Fruit fly (Drosophila melanogaster) S2 (cell line): ENCODE results near the gene AMPdeam.

ENCODE experiments used
- CG8478 ChIP-seq: fragments of >200 bp; optimal IDR thresholded peaks from 2 replicates; lab custom pipeline; 2018
- CTCF ChIP-seq, 2 experiments: fragments of >200 bp; optimal IDR thresholded peaks; 2 replicates each; lab custom pipeline; 2018

The AMPdeam gene

dm6 chrX:13845728-13846127, at the start of gene AMPdeam:
Gene AMPdeam, minus strand, starts transcription at chrX:13845866.
- TF ChIP-seq CTCF (optimal IDR thresholded peaks at IDR 0.05; lab: Kevin White, UChicago): peak in 1 of 2 experiments; percentile 25
- no peak for TF ChIP-seq CG8478 (lab: Kevin White, UChicago)

dm6 chrX:13894518-13894917, 48.9 kb upstream of the AMPdeam start:
- TF ChIP-seq CG8478 (lab: Kevin White, UChicago) (no peak), CTCF (optimal IDR thresholded peaks at IDR 0.05; lab: Kevin White, UChicago) (no peak)

DNA sequence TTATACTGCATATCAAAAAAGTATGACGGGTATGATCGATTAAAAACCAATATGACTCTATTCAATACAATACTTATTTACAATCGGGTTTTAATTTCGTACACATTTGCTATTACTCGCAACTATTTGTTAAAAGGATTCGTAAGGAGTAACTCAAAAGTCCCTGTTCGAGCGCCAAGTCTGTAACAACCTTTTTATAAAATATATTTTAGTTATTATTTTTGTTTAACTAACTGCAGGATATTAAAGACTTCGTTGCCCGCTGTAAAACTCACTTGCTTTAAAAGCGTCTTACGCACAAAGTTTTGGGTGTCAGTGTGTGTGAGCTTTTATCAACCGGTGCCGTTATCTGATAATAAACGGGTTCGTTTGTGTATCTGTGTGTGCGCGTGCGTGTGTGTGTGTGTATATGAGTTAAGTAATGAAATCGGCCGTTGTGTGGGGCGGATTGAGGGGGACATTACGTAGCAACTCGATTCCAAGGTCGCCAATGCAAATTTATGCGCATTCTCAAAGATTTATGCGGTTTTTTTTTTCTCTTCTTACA, 45.3 kb upstream of the AMPdeam start:
- TF ChIP-seq CTCF (optimal IDR thresholded peaks at IDR 0.05; lab: Kevin White, UChicago): no peak
- no peak for TF ChIP-seq CG8478 (lab: Kevin White, UChicago)

DNA sequence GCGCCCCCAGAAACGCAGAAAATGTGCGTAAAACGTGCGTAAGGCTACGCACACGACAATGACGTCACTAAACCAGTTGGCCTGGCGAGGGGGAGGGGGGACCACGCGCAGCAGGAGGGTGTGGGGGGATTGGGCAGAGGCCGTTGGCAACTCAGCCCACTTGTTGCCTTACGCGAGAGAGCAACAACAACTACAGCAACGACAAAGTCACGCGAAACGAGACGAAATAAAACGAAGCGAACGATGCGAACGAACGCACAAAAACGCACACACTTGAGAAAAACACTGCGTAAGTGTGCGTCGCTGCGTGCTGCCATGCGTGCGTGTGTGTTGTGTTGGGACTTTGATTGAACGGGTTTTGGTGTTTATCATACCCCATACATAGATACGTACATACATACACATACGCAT, 44.8 kb upstream of the AMPdeam start:
- TF ChIP-seq CG8478 (lab: Kevin White, UChicago): no peak

- TF ChIP-seq CTCF (optimal IDR thresholded peaks at IDR 0.05; lab: Kevin White, UChicago) (no peak), CG8478 (lab: Kevin White, UChicago) (no peak)
These were observed 43.6 kb upstream of the AMPdeam start for dm6 chrX:13889164-13889672.

- TF ChIP-seq CG8478 (lab: Kevin White, UChicago): no peak
- no peak for TF ChIP-seq CTCF (optimal IDR thresholded peaks at IDR 0.05; lab: Kevin White, UChicago)
These were observed 33.6 kb upstream of the AMPdeam start for dm6 chrX:13879169-13879821.

dm6 chrX:13844317-13844886, 1.3 kb downstream of the AMPdeam start:
- no peak for TF ChIP-seq CG8478 (lab: Kevin White, UChicago)
- no peak for TF ChIP-seq CTCF (optimal IDR thresholded peaks at IDR 0.05; lab: Kevin White, UChicago)

DNA sequence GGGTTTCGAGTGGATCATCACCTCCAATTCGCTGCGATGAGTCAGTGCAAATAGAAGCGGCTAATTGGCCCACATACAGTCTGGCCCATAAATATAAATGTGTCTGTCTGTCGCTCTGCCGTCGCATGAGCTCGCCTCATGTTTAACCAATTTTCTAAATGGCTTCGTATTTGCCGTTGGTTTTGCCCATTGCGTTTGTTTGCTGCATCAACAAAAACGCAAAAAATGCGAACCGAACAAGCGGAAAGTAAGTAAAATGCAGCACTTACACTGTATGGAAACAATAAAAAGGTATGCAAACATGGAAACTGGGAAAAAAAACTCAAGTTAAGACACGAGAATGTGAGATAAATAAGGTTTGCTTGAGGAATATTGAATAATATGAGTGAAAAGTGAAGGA, 2.2 kb downstream of the AMPdeam start:
- TF ChIP-seq CG8478 (lab: Kevin White, UChicago): no peak
- no peak for TF ChIP-seq CTCF (optimal IDR thresholded peaks at IDR 0.05; lab: Kevin White, UChicago)

DNA sequence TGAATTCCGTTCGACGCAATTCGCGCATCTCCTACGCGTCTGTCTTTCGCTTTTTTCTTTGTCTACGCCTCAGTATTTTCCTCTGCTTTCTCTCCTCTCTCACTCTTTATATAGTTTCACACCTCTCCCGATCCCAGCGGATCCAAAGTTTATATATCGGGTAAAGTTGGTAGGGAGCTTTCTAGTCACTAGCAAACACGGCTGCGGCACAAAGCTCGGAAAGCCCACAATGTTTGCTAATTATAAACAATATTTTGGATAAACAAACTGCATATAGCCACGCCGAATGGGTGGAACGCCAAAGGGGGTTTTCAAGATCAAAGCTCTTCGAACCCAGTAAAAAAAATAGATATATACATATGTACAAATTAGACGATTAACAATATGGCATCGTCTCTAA, 5.6 kb downstream of the AMPdeam start:
- TF ChIP-seq CG8478 (lab: Kevin White, UChicago): no peak
- TF ChIP-seq CTCF (optimal IDR thresholded peaks at IDR 0.05; lab: Kevin White, UChicago): no peak

DNA sequence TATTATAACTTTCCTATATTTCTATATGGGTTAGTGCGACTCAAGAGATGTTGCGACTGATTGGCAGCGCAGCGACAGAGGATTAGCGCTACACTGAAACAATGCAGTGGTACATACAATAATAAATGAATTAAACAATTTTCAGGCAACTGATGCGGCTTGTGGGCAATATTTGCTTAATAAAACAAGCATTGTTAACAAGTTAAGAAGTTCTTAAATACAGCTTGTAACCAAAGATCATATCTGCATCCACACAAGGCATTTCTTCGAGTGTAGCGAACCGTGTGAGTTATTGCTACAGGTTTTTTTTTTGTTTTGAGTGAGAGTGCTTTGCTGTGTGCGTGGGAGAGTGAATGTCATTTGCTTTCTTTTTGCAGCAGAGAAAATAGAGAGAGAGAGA, 6.8 kb downstream of the AMPdeam start:
- TF ChIP-seq CTCF (optimal IDR thresholded peaks at IDR 0.05; lab: Kevin White, UChicago): no peak
- no peak for TF ChIP-seq CG8478 (lab: Kevin White, UChicago)

DNA sequence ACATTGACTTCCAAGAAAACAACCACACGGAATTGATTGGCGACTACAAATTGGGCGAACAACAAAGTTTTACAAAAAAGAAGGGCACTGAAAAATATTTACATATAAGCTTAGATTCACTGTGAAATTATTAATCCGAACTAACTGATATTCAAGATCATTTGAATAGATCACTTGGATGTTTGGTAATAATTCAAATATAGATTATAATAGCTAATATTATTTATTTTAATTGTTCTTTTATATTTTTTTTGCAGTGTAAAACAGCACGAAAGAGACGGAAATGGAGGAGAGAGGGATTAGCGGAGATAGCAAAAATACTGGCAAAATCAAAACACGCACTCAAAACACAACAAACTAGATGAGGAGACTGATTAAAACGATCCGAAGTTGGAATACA, 7.4 kb downstream of the AMPdeam start:
- no peak for TF ChIP-seq CG8478 (lab: Kevin White, UChicago)
- no peak for TF ChIP-seq CTCF (optimal IDR thresholded peaks at IDR 0.05; lab: Kevin White, UChicago)

- no peak for TF ChIP-seq CTCF (optimal IDR thresholded peaks at IDR 0.05; lab: Kevin White, UChicago)
- TF ChIP-seq CG8478 (lab: Kevin White, UChicago): no peak
These were observed 15.6 kb downstream of the AMPdeam start, which contains the start of gene jub for dm6 chrX:13830029-13830428. Gene jub, minus strand, starts transcription at chrX:13830317.

DNA sequence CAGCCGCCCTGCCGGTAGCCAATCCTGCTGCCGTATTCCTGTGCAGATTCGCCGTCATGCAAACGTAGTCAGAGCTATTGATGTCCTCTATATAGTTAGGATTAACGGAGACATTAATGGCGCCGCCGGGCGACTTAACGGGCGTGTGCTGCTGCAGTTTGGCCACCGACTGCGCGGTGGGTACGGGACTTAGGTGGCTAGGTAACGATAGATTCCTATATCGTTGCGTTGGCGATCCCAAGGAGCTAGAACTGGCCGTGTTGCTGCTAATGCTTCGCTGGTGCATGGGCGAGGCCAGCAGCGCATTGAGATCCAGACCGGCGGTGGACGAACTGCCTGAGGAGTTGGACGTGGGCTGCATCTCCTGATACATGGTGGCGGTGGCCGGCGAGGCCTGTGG, 16.8 kb downstream of the AMPdeam start:
- TF ChIP-seq CTCF (optimal IDR thresholded peaks at IDR 0.05; lab: Kevin White, UChicago): no peak
- TF ChIP-seq CG8478 (lab: Kevin White, UChicago): no peak

DNA sequence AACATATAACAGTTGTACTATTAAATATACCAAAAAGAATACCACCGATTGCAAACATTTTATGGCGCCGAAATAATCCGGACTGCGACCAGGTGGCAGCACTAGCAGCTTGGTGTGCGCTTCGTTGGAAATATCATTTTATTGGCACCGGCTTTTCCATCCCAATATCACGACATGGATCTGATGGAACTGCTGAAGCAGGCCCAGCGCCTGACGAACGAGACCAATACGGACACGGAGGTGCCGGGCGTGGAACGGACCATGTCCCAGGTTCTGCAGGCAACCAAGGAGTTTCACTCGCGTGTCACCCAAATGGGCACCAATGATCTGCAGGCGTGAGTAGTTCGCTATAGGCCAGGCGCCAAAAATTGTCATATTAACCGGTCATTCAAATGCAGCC, 22.9 kb downstream of the AMPdeam start, which contains the start of gene Nup93-1:
TSS of gene Nup93-1 (plus strand) at position 74 of the 400 bp plus-strand sequence.
- TF ChIP-seq CG8478 (lab: Kevin White, UChicago): no peak
- TF ChIP-seq CTCF (optimal IDR thresholded peaks at IDR 0.05; lab: Kevin White, UChicago): no peak

DNA sequence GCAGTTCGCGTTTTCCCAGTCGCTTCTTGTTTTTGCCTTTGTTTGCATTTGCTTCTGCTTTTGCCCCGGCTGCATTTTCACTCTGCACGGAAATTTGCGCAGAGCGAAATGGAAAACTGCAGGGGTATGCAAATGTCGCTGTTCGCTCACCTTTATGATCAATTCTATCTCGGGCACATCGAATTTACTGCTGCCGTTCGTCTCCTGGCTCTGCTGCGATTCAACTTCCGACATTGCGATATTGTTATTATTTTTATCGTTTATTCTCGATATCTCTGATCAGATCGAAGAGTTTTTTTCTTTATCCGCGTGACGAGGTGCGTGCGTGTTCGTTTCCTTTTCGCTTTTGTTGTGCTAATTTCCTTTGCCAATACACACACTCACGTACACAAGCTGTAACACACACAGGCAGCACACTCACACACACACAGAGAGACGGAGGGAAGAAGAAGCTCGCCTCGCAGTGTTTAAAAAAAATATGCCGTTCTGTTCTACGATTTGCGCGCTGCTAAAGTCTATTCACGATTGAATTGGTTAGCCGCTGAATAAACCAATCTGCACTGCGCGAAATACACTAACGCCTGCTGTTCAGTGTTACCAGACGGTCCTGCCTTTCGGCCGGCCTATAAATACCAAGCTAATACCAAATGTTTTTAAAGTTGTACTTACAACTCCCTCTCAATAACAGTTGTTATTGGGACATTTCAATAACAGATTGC, 23.7 kb downstream of the AMPdeam start, which contains the start of gene Clic:
TSS of gene Clic (minus strand) at position 533 of the 719 bp plus-strand sequence.
- TF ChIP-seq CTCF (optimal IDR thresholded peaks at IDR 0.05; lab: Kevin White, UChicago): no peak
- no peak for TF ChIP-seq CG8478 (lab: Kevin White, UChicago)
